Worm (Caenorhabditis elegans) whole organism, mixed stage, embryonic: ENCODE data around the gene srv-26.

Source experiments
- M03D4.4 ChIP-seq: sonication (generic microtip); optimal IDR thresholded peaks from 2 replicates; lab custom pipeline; 2017; ENCODE audit warnings: mild to moderate bottlenecking, missing genetic modification characterization, missing compliant biosample characterization
- bed-3 ChIP-seq: fragments of 200-800 bp; sonication (Bioruptor generic); optimal IDR thresholded peaks from 3 replicates; lab custom pipeline; 2018; ENCODE audit warnings: mild to moderate bottlenecking, missing genetic modification characterization, moderate library complexity, missing compliant biosample characterization
- blmp-1 ChIP-seq: fragments of 150-350 bp; optimal IDR thresholded peaks from 2 replicates; lab custom pipeline; 2014; ENCODE audit warnings: missing biosample characterization, missing genetic modification characterization
- ceh-39 ChIP-seq: fragments of 150-350 bp; optimal IDR thresholded peaks from 2 replicates; lab custom pipeline; 2014; ENCODE audit warnings: missing biosample characterization, missing genetic modification characterization
- ceh-43 ChIP-seq: fragments of 200-800 bp; sonication (Bioruptor generic); optimal IDR thresholded peaks from 2 replicates; lab custom pipeline; 2018; ENCODE audit warnings: mild to moderate bottlenecking, missing genetic modification characterization, moderate library complexity, missing compliant biosample characterization
- ceh-83 ChIP-seq: fragments of 200-800 bp; sonication (Bioruptor generic); optimal IDR thresholded peaks from 2 replicates; lab custom pipeline; 2018; ENCODE audit warnings: mild to moderate bottlenecking, missing genetic modification characterization, missing compliant biosample characterization
- ces-1 ChIP-seq: fragments of 150-350 bp; optimal IDR thresholded peaks from 2 replicates; lab custom pipeline; 2014; ENCODE audit warnings: missing biosample characterization, missing genetic modification reagents, missing genetic modification characterization
- cnd-1 ChIP-seq: fragments of 200-800 bp; sonication (Bioruptor generic); optimal IDR thresholded peaks from 2 replicates; lab custom pipeline; 2018; ENCODE audit warnings: mild to moderate bottlenecking, missing genetic modification characterization, missing compliant biosample characterization
- drap-1 ChIP-seq: fragments of 200-800 bp; sonication (Bioruptor generic); optimal IDR thresholded peaks from 3 replicates; lab custom pipeline; 2018; ENCODE audit warnings: mild to moderate bottlenecking, missing genetic modification characterization, missing compliant biosample characterization
- elt-1 ChIP-seq: sonication (generic microtip); optimal IDR thresholded peaks from 2 replicates; lab custom pipeline; 2017; ENCODE audit warnings: missing genetic modification characterization, mild to moderate bottlenecking, missing compliant biosample characterization, antibody characterized with exemption, moderate library complexity, borderline replicate concordance; ENCODE audit not compliant: insufficient read depth
- elt-3 ChIP-seq: fragments of 150-350 bp; optimal IDR thresholded peaks from 2 replicates; lab custom pipeline; 2014; ENCODE audit warnings: missing biosample characterization, missing genetic modification characterization
- flh-1 ChIP-seq: fragments of 200-800 bp; sonication (Bioruptor generic); optimal IDR thresholded peaks from 2 replicates; lab custom pipeline; 2018; ENCODE audit warnings: mild to moderate bottlenecking, missing genetic modification characterization, moderate library complexity, missing compliant biosample characterization
- ham-2 ChIP-seq: fragments of 200-800 bp; sonication (Bioruptor generic); optimal IDR thresholded peaks from 2 replicates; lab custom pipeline; 2018; ENCODE audit warnings: mild to moderate bottlenecking, missing genetic modification characterization, missing compliant biosample characterization
- hlh-1 ChIP-seq: fragments of 150-350 bp; optimal IDR thresholded peaks from 2 replicates; lab custom pipeline; 2014; ENCODE audit warnings: missing biosample characterization, missing genetic modification reagents, missing genetic modification characterization
- lin-13 ChIP-seq: fragments of 150-350 bp; optimal IDR thresholded peaks from 2 replicates; lab custom pipeline; 2014; ENCODE audit warnings: missing biosample characterization, missing genetic modification characterization
- lin-32 ChIP-seq: fragments of 200-800 bp; sonication (Bioruptor generic); optimal IDR thresholded peaks from 2 replicates; lab custom pipeline; 2018; ENCODE audit warnings: mild to moderate bottlenecking, missing genetic modification characterization, missing compliant biosample characterization
- lsy-2 ChIP-seq: fragments of 150-350 bp; optimal IDR thresholded peaks from 2 replicates; lab custom pipeline; 2014; ENCODE audit warnings: missing biosample characterization, missing genetic modification characterization
- mab-5 ChIP-seq: fragments of 150-350 bp; optimal IDR thresholded peaks from 2 replicates; lab custom pipeline; 2014; ENCODE audit warnings: missing biosample characterization, missing genetic modification characterization
- mep-1 ChIP-seq: fragments of 150-350 bp; optimal IDR thresholded peaks from 2 replicates; lab custom pipeline; 2017; ENCODE audit warnings: missing biosample characterization, missing genetic modification reagents, missing genetic modification characterization, inconsistent platforms
- mls-2 ChIP-seq: sonication (generic microtip); optimal IDR thresholded peaks from 2 replicates; lab custom pipeline; 2016; ENCODE audit warnings: mild to moderate bottlenecking, missing genetic modification characterization, moderate library complexity, missing compliant biosample characterization
- nhr-2 ChIP-seq: fragments of 150-350 bp; optimal IDR thresholded peaks from 2 replicates; lab custom pipeline; 2014; ENCODE audit warnings: missing biosample characterization, missing genetic modification characterization
- nhr-237 ChIP-seq: fragments of 150-350 bp; optimal IDR thresholded peaks from 2 replicates; lab custom pipeline; 2014; ENCODE audit warnings: missing biosample characterization, missing genetic modification characterization
- nhr-28 ChIP-seq: fragments of 150-350 bp; optimal IDR thresholded peaks from 2 replicates; lab custom pipeline; 2014; ENCODE audit warnings: missing biosample characterization, missing genetic modification characterization
- nhr-76 ChIP-seq: sonication (generic microtip); optimal IDR thresholded peaks from 2 replicates; lab custom pipeline; 2017; ENCODE audit warnings: missing biosample characterization, missing genetic modification characterization
- pha-4 ChIP-seq: fragments of 150-350 bp; optimal IDR thresholded peaks from 2 replicates; lab custom pipeline; 2018; ENCODE audit warnings: missing biosample characterization, missing genetic modification reagents, missing genetic modification characterization
- sem-2 ChIP-seq: fragments of 200-800 bp; sonication (Bioruptor generic); optimal IDR thresholded peaks from 2 replicates; lab custom pipeline; 2018; ENCODE audit warnings: mild to moderate bottlenecking, missing genetic modification characterization, missing compliant biosample characterization
- snpc-4 ChIP-seq: fragments of 150-350 bp; optimal IDR thresholded peaks from 2 replicates; lab custom pipeline; 2014; ENCODE audit warnings: missing biosample characterization, missing genetic modification characterization
- sptf-1 ChIP-seq: sonication (generic microtip); optimal IDR thresholded peaks from 2 replicates; lab custom pipeline; 2017; ENCODE audit warnings: mild to moderate bottlenecking, missing genetic modification characterization, moderate library complexity, missing compliant biosample characterization
- unc-39 ChIP-seq: fragments of 150-350 bp; optimal IDR thresholded peaks from 2 replicates; lab custom pipeline; 2014; ENCODE audit warnings: missing biosample characterization, missing genetic modification characterization
- zip-8 ChIP-seq: fragments of 150-350 bp; optimal IDR thresholded peaks from 2 replicates; lab custom pipeline; 2014; ENCODE audit warnings: missing biosample characterization, missing genetic modification characterization
- ztf-11 ChIP-seq: fragments of 150-350 bp; optimal IDR thresholded peaks from 2 replicates; lab custom pipeline; 2014; ENCODE audit warnings: missing biosample characterization, missing genetic modification characterization

srv-26 gene

ce11 chrIV:6282143-6282542 lies 19.5 kb downstream of the srv-26 start, which contains the start of gene srv-32:
Gene srv-32, minus strand, starts transcription at chrIV:6282243.
- TF ChIP-seq ces-1 (GFP tag; lab: Kevin White, UChicago) (no peak), hlh-1 (tag; lab: Kevin White, UChicago) (no peak), sptf-1 (tag; lab: Kevin White, UChicago) (no peak)
- TF ChIP-seq, all 35 proteins: peak for 0

ce11 chrIV:6279392-6279791 lies 22.3 kb downstream of the srv-26 start, which contains the start of gene sams-5:
Gene sams-5, minus strand, starts transcription at chrIV:6279522.
- TF ChIP-seq ces-1 (GFP tag; lab: Kevin White, UChicago) (no peak), drap-1 (no peak), nhr-237 (tag; lab: Kevin White, UChicago) (no peak), ztf-11 (no peak), sem-2 (GFP tag; lab: Kevin White, UChicago) (no peak), nhr-2 (no peak), nhr-76 (tag; lab: Kevin White, UChicago) (no peak), bed-3 (GFP tag; lab: Kevin White, UChicago) (no peak), zip-8 (no peak), lin-32 (GFP tag; lab: Kevin White, UChicago) (no peak), ceh-39 (tag; lab: Kevin White, UChicago) (no peak), flh-1 (GFP tag; lab: Kevin White, UChicago) (no peak), elt-3 (tag; lab: Kevin White, UChicago) (no peak), snpc-4 (tag; lab: Kevin White, UChicago) (no peak), cnd-1 (tag; lab: Kevin White, UChicago) (no peak), ceh-43 (GFP tag; lab: Kevin White, UChicago) (no peak), mab-5 (tag; lab: Kevin White, UChicago) (no peak)
- TF ChIP-seq, all 35 proteins: peak for 0

- TF ChIP-seq mls-2 (tag; lab: Kevin White, UChicago) (no peak), mab-5 (tag; lab: Kevin White, UChicago) (no peak), ceh-39 (tag; lab: Kevin White, UChicago) (no peak), elt-3 (tag; lab: Kevin White, UChicago) (no peak), M03D4.4 (tag; lab: Kevin White, UChicago) (no peak), nhr-28 (tag; lab: Kevin White, UChicago) (no peak), ceh-83 (GFP tag; lab: Kevin White, UChicago) (no peak), ham-2 (GFP tag; lab: Kevin White, UChicago) (no peak), snpc-4 (tag; lab: Kevin White, UChicago) (no peak)
- TF ChIP-seq, all 35 proteins: peak for 0
These were observed 25.9 kb downstream of the srv-26 start, which contains the start of the genes aat-4 and T13A10.1 for ce11 chrIV:6275671-6276209. Gene aat-4, minus strand, starts transcription at chrIV:6275721. Gene T13A10.1, plus strand, starts transcription at chrIV:6276081.

- TF ChIP-seq ceh-43 (GFP tag; lab: Kevin White, UChicago) (no peak), lin-13 (tag; lab: Kevin White, UChicago) (no peak), blmp-1 (no peak), nhr-2 (no peak)
These were observed 29.7 kb downstream of the srv-26 start, which contains the start of gene srv-31 for ce11 chrIV:6271923-6272322. Gene srv-31, minus strand, starts transcription at chrIV:6272023.

ce11 chrIV:6269346-6269745 lies 32.3 kb downstream of the srv-26 start, which contains the start of gene srv-30:
Gene srv-30, minus strand, starts transcription at chrIV:6269446.
- TF ChIP-seq zip-8 (no peak), pha-4 (tag; lab: Kevin White, UChicago) (no peak), mep-1 (no peak), nhr-76 (tag; lab: Kevin White, UChicago) (no peak), lsy-2 (no peak), drap-1 (no peak), bed-3 (GFP tag; lab: Kevin White, UChicago) (no peak), flh-1 (GFP tag; lab: Kevin White, UChicago) (no peak)
- TF ChIP-seq, all 35 proteins: peak for 0

- TF ChIP-seq M03D4.4 (tag; lab: Kevin White, UChicago), result no peak
- no peak for TF ChIP-seq blmp-1
- no peak for TF ChIP-seq ces-1 (GFP tag; lab: Kevin White, UChicago)
- no peak for TF ChIP-seq bed-3 (GFP tag; lab: Kevin White, UChicago)
- TF ChIP-seq elt-1 (tag; lab: Kevin White, UChicago), result no peak
- no peak for TF ChIP-seq unc-39 (tag; lab: Kevin White, UChicago)
- TF ChIP-seq ham-2 (GFP tag; lab: Kevin White, UChicago), result no peak
These were observed 35.2 kb downstream of the srv-26 start, which contains the start of gene srv-29 for ce11 chrIV:6266499-6266898. Gene srv-29, minus strand, starts transcription at chrIV:6266599.
